Fruit fly (Drosophila melanogaster): ENCODE results near the gene CG33764.

The CG33764 gene

DNA sequence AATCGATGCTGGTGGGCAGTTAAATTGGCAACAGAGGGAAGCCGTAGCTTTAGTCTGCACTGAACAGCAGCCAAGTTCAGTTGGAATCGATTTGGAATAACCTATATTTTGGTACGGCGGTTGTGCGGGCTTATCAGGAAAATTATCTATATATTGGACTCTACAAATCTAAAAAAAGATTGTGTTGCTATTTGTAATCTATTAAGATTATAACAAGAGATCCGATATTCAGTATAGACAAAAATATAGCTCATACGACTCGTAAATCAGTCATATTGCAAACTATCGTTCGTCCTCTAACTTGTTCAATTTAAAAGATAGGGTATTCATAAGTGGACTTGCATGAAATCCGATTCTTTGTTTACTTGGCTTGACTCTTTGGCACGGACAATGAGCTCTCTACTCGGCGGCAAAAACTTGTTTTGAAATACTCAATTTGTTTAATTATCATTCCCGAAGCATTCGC, 21.3 kb upstream of the CG33764 start, which contains the start of gene Hexo1:
Gene Hexo1, plus strand, starts transcription at position 51 of the 466 bp plus-strand sequence.
- TF ChIP-seq ey (GFP tag; optimal IDR thresholded peaks at IDR 0.05) = peak; percentile 65
- peak; percentile 63 for TF ChIP-seq rgr (GFP tag; optimal IDR thresholded peaks at IDR 0.05)
- no peak for TF ChIP-seq CG9705 (GFP tag; optimal IDR thresholded peaks at IDR 0.05)
- no peak for TF ChIP-seq Dfd (GFP tag; optimal IDR thresholded peaks at IDR 0.05)
- peak; percentile 92 for TF ChIP-seq woc (GFP tag; optimal IDR thresholded peaks at IDR 0.05)
- TF ChIP-seq h (GFP tag; optimal IDR thresholded peaks at IDR 0.05) = peak; percentile 73
- TF ChIP-seq Dif (GFP tag; optimal IDR thresholded peaks at IDR 0.05; ENCODE audit: partially characterized antibody) = no peak
- TF ChIP-seq Jra (GFP tag; optimal IDR thresholded peaks at IDR 0.05) = peak; percentile 37
- TF ChIP-seq OdsH (GFP tag; optimal IDR thresholded peaks at IDR 0.05) = peak; percentile 69
- TF ChIP-seq Abd-B (GFP tag; optimal IDR thresholded peaks at IDR 0.05) = no peak
- peak; percentile 76 for TF ChIP-seq br (GFP tag; optimal IDR thresholded peaks at IDR 0.05)
- no peak for TF ChIP-seq Rel (GFP tag; optimal IDR thresholded peaks at IDR 0.05)
- peak; percentile 18 for TF ChIP-seq Rel (tag; optimal IDR thresholded peaks at IDR 0.05)
- no peak for TF ChIP-seq Hnf4 (GFP tag; optimal IDR thresholded peaks at IDR 0.05)
- TF ChIP-seq sage (GFP tag; optimal IDR thresholded peaks at IDR 0.05) = no peak
- no peak for TF ChIP-seq lola (GFP tag; optimal IDR thresholded peaks at IDR 0.05)
- peak; percentile 59 for TF ChIP-seq Sp1 (GFP tag; optimal IDR thresholded peaks at IDR 0.05)
- no peak for TF ChIP-seq Myc (optimal IDR thresholded peaks at IDR 0.05)
- no peak for TF ChIP-seq Hr83 (GFP tag; optimal IDR thresholded peaks at IDR 0.05; ENCODE audit: poor library complexity, severe bottlenecking)
- no peak for TF ChIP-seq tai (GFP tag; optimal IDR thresholded peaks at IDR 0.05)
- no peak for TF ChIP-seq CrebA (GFP tag; optimal IDR thresholded peaks at IDR 0.05; ENCODE audit: borderline replicate concordance)
- peak; percentile 60 for TF ChIP-seq HLH106 (tag; optimal IDR thresholded peaks at IDR 0.05)
- TF ChIP-seq Mio (GFP tag; optimal IDR thresholded peaks at IDR 0.05) = no peak
- TF ChIP-seq CG32264 (GFP tag; optimal IDR thresholded peaks at IDR 0.05) = no peak
- TF ChIP-seq GATAd (GFP tag; optimal IDR thresholded peaks at IDR 0.05) = no peak
- peak; percentile 26 to 66 for TF ChIP-seq foxo (GFP tag; optimal IDR thresholded peaks at IDR 0.05)
- no peak for TF ChIP-seq dsf (GFP tag; optimal IDR thresholded peaks at IDR 0.05; ENCODE audit: borderline replicate concordance)
- TF ChIP-seq pan (optimal IDR thresholded peaks at IDR 0.05) = no peak
- no peak for TF ChIP-seq Hr78 (GFP tag; optimal IDR thresholded peaks at IDR 0.05)
- TF ChIP-seq sv (GFP tag; optimal IDR thresholded peaks at IDR 0.05) = peak; percentile 17
- TF ChIP-seq dmrt93B (GFP tag; optimal IDR thresholded peaks at IDR 0.05) = no peak
- no peak for TF ChIP-seq N (GFP tag; optimal IDR thresholded peaks at IDR 0.05)
- no peak for TF ChIP-seq brk (GFP tag; optimal IDR thresholded peaks at IDR 0.05)
- TF ChIP-seq Vsx2 (GFP tag; optimal IDR thresholded peaks at IDR 0.05; ENCODE audit: partially characterized antibody) = no peak
- TF ChIP-seq fru (GFP tag; optimal IDR thresholded peaks at IDR 0.05) = peak; percentile 75
- no peak for TF ChIP-seq jim (GFP tag; optimal IDR thresholded peaks at IDR 0.05)
- TF ChIP-seq usp (GFP tag; optimal IDR thresholded peaks at IDR 0.05) = no peak
- TF ChIP-seq psq (GFP tag; optimal IDR thresholded peaks at IDR 0.05) = peak; percentile 56
- TF ChIP-seq dl (GFP tag; optimal IDR thresholded peaks at IDR 0.05; ENCODE audit: insufficient read depth in 1 of 2, partially characterized antibody in 2 of 2) = no peak

DNA sequence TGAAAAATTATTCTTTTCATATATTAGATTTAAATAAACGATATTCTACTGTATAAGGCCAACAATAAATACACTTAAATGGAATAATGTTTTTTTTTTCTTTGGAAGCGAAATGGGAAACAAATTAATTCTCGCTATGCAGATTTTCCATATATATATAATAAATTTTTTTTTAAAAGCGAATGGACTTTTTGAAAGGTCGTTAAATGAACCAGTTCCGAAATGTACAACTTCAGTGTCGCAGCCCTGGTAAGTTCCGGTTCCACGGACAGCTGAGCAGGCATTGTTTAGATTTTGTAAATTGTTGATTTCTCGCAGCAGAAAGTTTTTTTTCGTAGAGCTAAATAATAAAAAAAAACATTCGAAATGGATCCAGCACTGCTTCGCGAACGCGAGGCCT, 19.5 kb upstream of the CG33764 start, which contains the start of gene TfIIEbeta:
Gene TfIIEbeta, plus strand, starts transcription at position 255 of the 400 bp plus-strand sequence.
- peak; percentile 52 for TF ChIP-seq rgr (GFP tag; optimal IDR thresholded peaks at IDR 0.05)
- no peak for TF ChIP-seq usp (GFP tag; optimal IDR thresholded peaks at IDR 0.05)
- no peak for TF ChIP-seq br (GFP tag; optimal IDR thresholded peaks at IDR 0.05)
- TF ChIP-seq Dfd (GFP tag; optimal IDR thresholded peaks at IDR 0.05) = no peak
- no peak for TF ChIP-seq Dif (GFP tag; optimal IDR thresholded peaks at IDR 0.05; ENCODE audit: partially characterized antibody)
- peak; percentile 35 for TF ChIP-seq woc (GFP tag; optimal IDR thresholded peaks at IDR 0.05)
- TF ChIP-seq tai (GFP tag; optimal IDR thresholded peaks at IDR 0.05) = no peak
- TF ChIP-seq dsf (GFP tag; optimal IDR thresholded peaks at IDR 0.05; ENCODE audit: borderline replicate concordance) = no peak
- no peak for TF ChIP-seq CG9705 (GFP tag; optimal IDR thresholded peaks at IDR 0.05)
- no peak for TF ChIP-seq Sp1 (GFP tag; optimal IDR thresholded peaks at IDR 0.05)
- TF ChIP-seq dl (GFP tag; optimal IDR thresholded peaks at IDR 0.05; ENCODE audit: insufficient read depth in 1 of 2, partially characterized antibody in 2 of 2) = no peak
- no peak for TF ChIP-seq sv (GFP tag; optimal IDR thresholded peaks at IDR 0.05)
- TF ChIP-seq CrebA (GFP tag; optimal IDR thresholded peaks at IDR 0.05; ENCODE audit: borderline replicate concordance) = no peak
- TF ChIP-seq GATAd (GFP tag; optimal IDR thresholded peaks at IDR 0.05) = no peak
- TF ChIP-seq foxo (GFP tag; optimal IDR thresholded peaks at IDR 0.05) = no peak
- TF ChIP-seq pan (optimal IDR thresholded peaks at IDR 0.05) = no peak
- TF ChIP-seq Hnf4 (GFP tag; optimal IDR thresholded peaks at IDR 0.05) = no peak
- no peak for TF ChIP-seq lola (GFP tag; optimal IDR thresholded peaks at IDR 0.05)
- TF ChIP-seq jim (GFP tag; optimal IDR thresholded peaks at IDR 0.05) = no peak
- no peak for TF ChIP-seq psq (GFP tag; optimal IDR thresholded peaks at IDR 0.05)
- TF ChIP-seq CG32264 (GFP tag; optimal IDR thresholded peaks at IDR 0.05) = no peak
- TF ChIP-seq OdsH (GFP tag; optimal IDR thresholded peaks at IDR 0.05) = peak; percentile 5
- TF ChIP-seq HLH106 (tag; optimal IDR thresholded peaks at IDR 0.05) = peak; percentile 16
- peak; percentile 12 for TF ChIP-seq h (GFP tag; optimal IDR thresholded peaks at IDR 0.05)
- TF ChIP-seq fru (GFP tag; optimal IDR thresholded peaks at IDR 0.05) = no peak
- no peak for TF ChIP-seq Abd-B (GFP tag; optimal IDR thresholded peaks at IDR 0.05)
- TF ChIP-seq Jra (GFP tag; optimal IDR thresholded peaks at IDR 0.05) = no peak
- TF ChIP-seq Rel (GFP tag; optimal IDR thresholded peaks at IDR 0.05) = no peak
- TF ChIP-seq Rel (tag; optimal IDR thresholded peaks at IDR 0.05) = no peak
- TF ChIP-seq ey (GFP tag; optimal IDR thresholded peaks at IDR 0.05) = no peak
- no peak for TF ChIP-seq Myc (optimal IDR thresholded peaks at IDR 0.05)
- TF ChIP-seq Hr83 (GFP tag; optimal IDR thresholded peaks at IDR 0.05; ENCODE audit: poor library complexity, severe bottlenecking) = no peak
- TF ChIP-seq brk (GFP tag; optimal IDR thresholded peaks at IDR 0.05) = no peak
- no peak for TF ChIP-seq Vsx2 (GFP tag; optimal IDR thresholded peaks at IDR 0.05; ENCODE audit: partially characterized antibody)
- TF ChIP-seq dmrt93B (GFP tag; optimal IDR thresholded peaks at IDR 0.05) = no peak
- TF ChIP-seq Hr78 (GFP tag; optimal IDR thresholded peaks at IDR 0.05) = no peak
- no peak for TF ChIP-seq sage (GFP tag; optimal IDR thresholded peaks at IDR 0.05)
- TF ChIP-seq N (GFP tag; optimal IDR thresholded peaks at IDR 0.05) = no peak
- TF ChIP-seq Mio (GFP tag; optimal IDR thresholded peaks at IDR 0.05) = no peak
